Fruit fly (Drosophila melanogaster) whole organism, embryonic: ENCODE results near the gene CG42784.

Experiments
- Adf1 ChIP-seq: fragments of 200-800 bp; sonication (Bioruptor generic); IDR thresholded peaks from 2 replicates; pipeline ENCODE4 v1.3.6; 2022; ENCODE audit warnings: missing biosample characterization, missing genetic modification characterization
- Awh ChIP-seq: fragments of 200-800 bp; sonication (Bioruptor generic); IDR thresholded peaks from 2 replicates; pipeline ENCODE4, ENCODE4 v1.3.6; 2022; ENCODE audit warnings: missing biosample characterization, missing genetic modification characterization
- BEAF-32 ChIP-seq: fragments of 200-800 bp; sonication (Bioruptor generic); optimal IDR thresholded peaks from 3 replicates; lab custom pipeline; 2017; ENCODE audit warnings: missing biosample characterization, missing genetic modification characterization, mild to moderate bottlenecking, moderate library complexity, missing genetic modification reagents
- CG10654 ChIP-seq: fragments of 200-800 bp; sonication (Bioruptor generic); optimal IDR thresholded peaks from 2 replicates; lab custom pipeline; 2016; ENCODE audit warnings: missing biosample characterization, missing genetic modification characterization
- CG11695 ChIP-seq: fragments of 200-800 bp; sonication (Bioruptor generic); IDR thresholded peaks from 3 replicates; pipeline ENCODE4 v1.3.6; 2022; ENCODE audit warnings: missing biosample characterization, missing genetic modification characterization
- CG13894 ChIP-seq: fragments of 200-800 bp; sonication (Bioruptor generic); optimal IDR thresholded peaks from 3 replicates; lab custom pipeline; 2018; ENCODE audit warnings: missing biosample characterization, mild to moderate bottlenecking, missing genetic modification characterization, moderate library complexity
- CG14014 ChIP-seq: fragments of 200-800 bp; sonication (Bioruptor generic); IDR thresholded peaks from 2 replicates; pipeline ENCODE4 v1.3.6; 2022; ENCODE audit warnings: missing biosample characterization, missing genetic modification characterization
- CG16815 ChIP-seq: fragments of 200-800 bp; sonication (Bioruptor generic); optimal IDR thresholded peaks from 3 replicates; lab custom pipeline; 2017; ENCODE audit warnings: missing biosample characterization, mild to moderate bottlenecking, missing genetic modification characterization
- CG2116 ChIP-seq: fragments of 200-800 bp; sonication (Bioruptor generic); optimal IDR thresholded peaks from 3 replicates; lab custom pipeline; 2018; ENCODE audit warnings: missing biosample characterization, mild to moderate bottlenecking, missing genetic modification characterization
- CG31388 ChIP-seq: fragments of 200-800 bp; sonication (Bioruptor generic); optimal IDR thresholded peaks from 2 replicates; lab custom pipeline; 2016; ENCODE audit warnings: missing biosample characterization, missing genetic modification characterization
- CG32767 ChIP-seq: fragments of 200-800 bp; sonication (Bioruptor generic); IDR thresholded peaks from 2 replicates; pipeline ENCODE4 v1.3.6; 2022; ENCODE audit warnings: missing biosample characterization, missing genetic modification characterization
- CG34224 ChIP-seq: fragments of 200-800 bp; sonication (Bioruptor generic); IDR thresholded peaks from 3 replicates; pipeline ENCODE4 v1.3.6; 2022; ENCODE audit warnings: missing biosample characterization, missing genetic modification characterization; ENCODE audit not compliant: partially characterized antibody
- CG3838 ChIP-seq: fragments of 200-800 bp; sonication (Bioruptor generic); optimal IDR thresholded peaks from 3 replicates; lab custom pipeline; 2016; ENCODE audit warnings: missing biosample characterization, missing genetic modification characterization
- CG3847 ChIP-seq: fragments of 200-800 bp; sonication (Bioruptor generic); IDR thresholded peaks from 2 replicates; pipeline ENCODE4 v1.3.6; 2022; ENCODE audit warnings: missing biosample characterization, missing genetic modification characterization
- CG6765 ChIP-seq: fragments of 200-800 bp; sonication (Bioruptor generic); optimal IDR thresholded peaks from 3 replicates; lab custom pipeline; 2017; ENCODE audit warnings: missing biosample characterization, mild to moderate bottlenecking, missing genetic modification characterization
- CG6854 ChIP-seq: fragments of 200-800 bp; sonication (Bioruptor generic); optimal IDR thresholded peaks from 3 replicates; lab custom pipeline; 2017; ENCODE audit warnings: missing biosample characterization, mild to moderate bottlenecking, missing genetic modification characterization
- CG7786 ChIP-seq: fragments of 200-800 bp; sonication (Bioruptor generic); optimal IDR thresholded peaks from 2 replicates; lab custom pipeline; 2016; ENCODE audit warnings: missing biosample characterization, missing genetic modification characterization
- CG8290 ChIP-seq, 3 experiments: fragments of 200-800 bp; sonication (Bioruptor generic); optimal IDR thresholded peaks; 2 replicates each; lab custom pipeline; 2016 to 2019; ENCODE audit warnings: missing biosample characterization in 3 of 3, missing genetic modification characterization in 3 of 3, mild to moderate bottlenecking in 2 of 3, moderate library complexity in 1 of 3
- CG8944 ChIP-seq: fragments of 200-800 bp; sonication (Bioruptor generic); optimal IDR thresholded peaks from 3 replicates; lab custom pipeline; 2016; ENCODE audit warnings: missing biosample characterization, missing genetic modification characterization
- CG9215 ChIP-seq: fragments of 200-800 bp; sonication (Bioruptor generic); IDR thresholded peaks from 2 replicates; pipeline ENCODE4 v1.3.6; 2022; ENCODE audit warnings: missing biosample characterization, missing genetic modification characterization
- CkIIα-i1 ChIP-seq: fragments of 200-800 bp; sonication (Bioruptor generic); IDR thresholded peaks from 2 replicates; pipeline ENCODE4 v1.3.6; 2022; ENCODE audit warnings: missing biosample characterization, missing genetic modification characterization
- Dad ChIP-seq: fragments of 200-800 bp; sonication (Bioruptor generic); optimal IDR thresholded peaks from 3 replicates; lab custom pipeline; 2016; ENCODE audit warnings: missing biosample characterization, missing genetic modification characterization
- Drgx ChIP-seq: fragments of 200-800 bp; sonication (Bioruptor generic); IDR thresholded peaks from 2 replicates; pipeline ENCODE4 v1.3.6; 2022; ENCODE audit warnings: missing biosample characterization, missing genetic modification characterization
- Hr51 ChIP-seq, 2 experiments: fragments of 200-800 bp; sonication (Bioruptor generic); optimal IDR thresholded peaks; 2 replicates in 1 of 2; 3 replicates in 1 of 2; lab custom pipeline; 2016 to 2018; ENCODE audit warnings: missing biosample characterization in 2 of 2, missing genetic modification characterization in 2 of 2, mild to moderate bottlenecking in 1 of 2, moderate library complexity in 1 of 2
- Hsf ChIP-seq: fragments of 200-800 bp; sonication (Bioruptor generic); optimal IDR thresholded peaks from 3 replicates; lab custom pipeline; 2016; ENCODE audit warnings: missing biosample characterization, missing genetic modification characterization
- Mrtf ChIP-seq: fragments of 200-800 bp; sonication (Bioruptor generic); IDR thresholded peaks from 3 replicates; pipeline ENCODE4 v1.3.6; 2022; ENCODE audit warnings: missing biosample characterization, missing genetic modification characterization
- NC2β ChIP-seq: fragments of 200-800 bp; sonication (Bioruptor generic); optimal IDR thresholded peaks from 2 replicates; lab custom pipeline; 2016; ENCODE audit warnings: missing biosample characterization, missing genetic modification characterization
- Opbp ChIP-seq: fragments of 200-800 bp; sonication (Bioruptor generic); IDR thresholded peaks from 3 replicates; pipeline ENCODE4 v1.3.6; 2022; ENCODE audit warnings: missing biosample characterization, missing genetic modification characterization; ENCODE audit not compliant: partially characterized antibody
- Side ChIP-seq: fragments of 200-800 bp; sonication (Bioruptor generic); optimal IDR thresholded peaks from 2 replicates; lab custom pipeline; 2016; ENCODE audit warnings: missing biosample characterization, missing genetic modification characterization
- Sin3A ChIP-seq: fragments of >200 bp; optimal IDR thresholded peaks from 2 replicates; lab custom pipeline; 2018
- Usf ChIP-seq: fragments of 200-800 bp; sonication (Bioruptor generic); optimal IDR thresholded peaks from 2 replicates; lab custom pipeline; 2017; ENCODE audit warnings: missing genotype, missing biosample characterization, missing genetic modification characterization
- bigmax ChIP-seq: fragments of 200-800 bp; sonication (Bioruptor generic); optimal IDR thresholded peaks from 2 replicates; lab custom pipeline; 2018; ENCODE audit warnings: missing biosample characterization, mild to moderate bottlenecking, missing genetic modification characterization
- crol ChIP-seq: fragments of 200-800 bp; sonication (Bioruptor generic); IDR thresholded peaks from 2 replicates; pipeline ENCODE4 v1.3.6; 2022; ENCODE audit warnings: missing biosample characterization, missing genetic modification characterization
- danr ChIP-seq: fragments of 200-800 bp; sonication (Bioruptor generic); IDR thresholded peaks from 2 replicates; pipeline ENCODE4 v1.3.6; 2022; ENCODE audit warnings: missing biosample characterization, missing genetic modification characterization
- emc ChIP-seq: fragments of 200-800 bp; sonication (Bioruptor generic); optimal IDR thresholded peaks from 2 replicates; lab custom pipeline; 2016; ENCODE audit warnings: missing biosample characterization, missing genetic modification characterization
- ems ChIP-seq: fragments of 200-800 bp; sonication (Bioruptor generic); optimal IDR thresholded peaks from 3 replicates; lab custom pipeline; 2016; ENCODE audit warnings: missing biosample characterization, missing genetic modification characterization
- fu2 ChIP-seq: fragments of 200-800 bp; sonication (Bioruptor generic); optimal IDR thresholded peaks from 2 replicates; lab custom pipeline; 2016; ENCODE audit warnings: missing biosample characterization, missing genetic modification characterization
- grau ChIP-seq: fragments of 200-800 bp; optimal IDR thresholded peaks from 3 replicates; lab custom pipeline; 2019; ENCODE audit warnings: missing biosample characterization, mild to moderate bottlenecking, missing genetic modification characterization, moderate library complexity
- gt ChIP-seq: fragments of 200-800 bp; sonication (Bioruptor generic); IDR thresholded peaks from 2 replicates; pipeline ENCODE4 v1.3.6; 2022; ENCODE audit warnings: missing biosample characterization, missing genetic modification characterization
- ham ChIP-seq: fragments of 200-800 bp; sonication (Bioruptor generic); IDR thresholded peaks from 2 replicates; pipeline ENCODE4 v1.3.6; 2022; ENCODE audit warnings: missing biosample characterization, missing genetic modification characterization
- her ChIP-seq: fragments of 200-800 bp; sonication (Bioruptor generic); optimal IDR thresholded peaks from 2 replicates; lab custom pipeline; 2016; ENCODE audit warnings: missing biosample characterization, missing genetic modification characterization
- lab ChIP-seq: fragments of 200-800 bp; sonication (Bioruptor generic); optimal IDR thresholded peaks from 3 replicates; lab custom pipeline; 2017; ENCODE audit warnings: missing biosample characterization, missing genetic modification characterization, mild to moderate bottlenecking, moderate library complexity, missing genetic modification reagents
- lola ChIP-seq, 3 experiments: fragments of >200 bp in 2 of 3; fragments of 200-800 bp in 1 of 3; sonication (Bioruptor generic) in 1 of 3; optimal IDR thresholded peaks; 2 replicates each; lab custom pipeline; 2017 to 2019; ENCODE audit warnings: missing biosample characterization in 3 of 3, missing genetic modification characterization in 3 of 3, mild to moderate bottlenecking in 1 of 3, moderate library complexity in 1 of 3
- luna ChIP-seq: fragments of 200-800 bp; sonication (Bioruptor generic); optimal IDR thresholded peaks from 2 replicates; lab custom pipeline; 2016; ENCODE audit warnings: missing biosample characterization, missing genetic modification characterization
- nmo ChIP-seq: fragments of 200-800 bp; sonication (Bioruptor generic); optimal IDR thresholded peaks from 2 replicates; lab custom pipeline; 2018; ENCODE audit warnings: missing biosample characterization, mild to moderate bottlenecking, missing genetic modification characterization, moderate library complexity
- oc ChIP-seq: fragments of 200-800 bp; sonication (Bioruptor generic); optimal IDR thresholded peaks from 2 replicates; lab custom pipeline; 2018; ENCODE audit warnings: missing biosample characterization, mild to moderate bottlenecking, missing genetic modification characterization, moderate library complexity
- ro ChIP-seq: fragments of 200-800 bp; sonication (Bioruptor generic); IDR thresholded peaks from 2 replicates; pipeline ENCODE4 v1.3.6; 2022; ENCODE audit warnings: missing biosample characterization, missing genetic modification characterization
- sc ChIP-seq, 3 experiments: fragments of >200 bp in 2 of 3; fragments of 200-800 bp in 1 of 3; sonication (Bioruptor generic) in 1 of 3; optimal IDR thresholded peaks; 2 replicates in 2 of 3; 3 replicates in 1 of 3; lab custom pipeline; 2017; ENCODE audit warnings: mild to moderate bottlenecking in 1 of 3, missing biosample characterization in 1 of 3, missing genetic modification characterization in 1 of 3, missing genetic modification reagents in 1 of 3
- stc ChIP-seq: fragments of 200-800 bp; sonication (Bioruptor generic); IDR thresholded peaks from 2 replicates; pipeline ENCODE4 v1.3.6; 2022; ENCODE audit warnings: missing biosample characterization, missing genetic modification characterization
- tx ChIP-seq: fragments of 200-800 bp; sonication (Bioruptor generic); optimal IDR thresholded peaks from 2 replicates; lab custom pipeline; 2016; ENCODE audit warnings: missing biosample characterization, missing genetic modification characterization

The CG42784 gene

dm6 chr2L:13394903-13395302, 20.3 kb upstream of the CG42784 start, which contains the start of gene RpL24 (continued):
- peak; percentile 81 to 88 for TF ChIP-seq Hr51 (GFP tag; optimal IDR thresholded peaks at IDR 0.05; lab: Kevin White, UChicago)
- TF ChIP-seq luna (GFP tag; lab: Kevin White, UChicago) = peak; percentile 92
- TF ChIP-seq ro (GFP tag; lab: Robert Waterston, UW) = peak; percentile 40; the same call in 1 of the 2 replicates
- TF ChIP-seq tx = peak; percentile 57
- peak; percentile 93 for TF ChIP-seq her
- peak; percentile 85 for TF ChIP-seq CG13894
- TF ChIP-seq CkIIα-i1 (GFP tag; lab: Robert Waterston, UW) = no peak
- peak; percentile 98 for TF ChIP-seq lab (GFP tag; lab: Kevin White, UChicago)
- peak; percentile 85 for TF ChIP-seq CG8290 (GFP tag; optimal IDR thresholded peaks at IDR 0.05; lab: Kevin White, UChicago)
- TF ChIP-seq CG8290 (tag; optimal IDR thresholded peaks at IDR 0.05; lab: Kevin White, UChicago) = peak; percentile 77 to 80
- TF ChIP-seq emc (GFP tag; lab: Kevin White, UChicago) = peak; percentile 82
- peak; percentile 60; the same call in 1 of the 2 replicates for TF ChIP-seq ham (GFP tag; lab: Robert Waterston, UW)
- peak; percentile 1 for TF ChIP-seq Sin3A (lab: Kevin White, UChicago)
- peak; percentile 73 for TF ChIP-seq fu2 (GFP tag; lab: Kevin White, UChicago)
- peak; percentile 80 for TF ChIP-seq Usf (GFP tag; lab: Kevin White, UChicago)
- TF ChIP-seq ems (GFP tag; lab: Kevin White, UChicago) = peak; percentile 87
- peak; percentile 47 for TF ChIP-seq CG16815
- peak; percentile 77 for TF ChIP-seq bigmax (GFP tag; lab: Kevin White, UChicago)
- no peak for TF ChIP-seq sc (optimal IDR thresholded peaks at IDR 0.05; lab: Kevin White, UChicago)
- peak; percentile 88 for TF ChIP-seq sc (GFP tag; optimal IDR thresholded peaks at IDR 0.05; lab: Kevin White, UChicago)
- TF ChIP-seq Adf1 (GFP tag; lab: Robert Waterston, UW) = peak; percentile 63
- peak; percentile 93 for TF ChIP-seq Side (GFP tag; lab: Kevin White, UChicago)
- TF ChIP-seq CG10654 = peak; percentile 88
- TF ChIP-seq CG8944 (GFP tag; lab: Kevin White, UChicago) = peak; percentile 69
- TF ChIP-seq nmo (GFP tag; lab: Kevin White, UChicago) = peak; percentile 86
- peak; percentile 97 for TF ChIP-seq NC2β (GFP tag; lab: Kevin White, UChicago)
- TF ChIP-seq Mrtf (GFP tag; lab: Robert Waterston, UW) = peak; percentile 59; the same call in 2 of the 3 replicates
- peak; percentile 89 for TF ChIP-seq CG14014 (GFP tag; lab: Robert Waterston, UW)
- TF ChIP-seq Hsf (GFP tag; lab: Kevin White, UChicago) = peak; percentile 90
- TF ChIP-seq CG31388 = peak; percentile 39
- TF ChIP-seq CG3847 (GFP tag; lab: Robert Waterston, UW) = peak; percentile 87
- peak; percentile 42; the same call in 1 of the 2 replicates for TF ChIP-seq danr (GFP tag; lab: Robert Waterston, UW)
- TF ChIP-seq Opbp = 0 out of 3 replicates have a peak, but pooled peaks have one; percentile 11
- peak in 1 of 3 experiments; percentile 56 for TF ChIP-seq lola (GFP tag; optimal IDR thresholded peaks at IDR 0.05; lab: Kevin White, UChicago)
- peak; percentile 88 for TF ChIP-seq stc (GFP tag; lab: Robert Waterston, UW)
- TF ChIP-seq CG6854 = peak; percentile 95
- peak; percentile 36 for TF ChIP-seq BEAF-32 (GFP tag; lab: Kevin White, UChicago)
- peak; percentile 62 for TF ChIP-seq CG3838 (GFP tag; lab: Kevin White, UChicago)
- peak; percentile 56 for TF ChIP-seq CG7786 (GFP tag; lab: Kevin White, UChicago)
- TF ChIP-seq CG34224 = no peak
- TF ChIP-seq CG9215 (GFP tag; lab: Robert Waterston, UW) = 0 out of 2 replicates have a peak, but pooled peaks have one; percentile 37
- TF ChIP-seq CG32767 (GFP tag; lab: Robert Waterston, UW) = peak; percentile 50; the same call in 1 of the 2 replicates
- peak; percentile 50 for TF ChIP-seq crol (GFP tag; lab: Robert Waterston, UW)
- TF ChIP-seq CG2116 = peak; percentile 84
- peak; percentile 36 for TF ChIP-seq Drgx (GFP tag; lab: Robert Waterston, UW)
- TF ChIP-seq grau (tag; lab: Kevin White, UChicago) = peak; percentile 81
- peak; percentile 68 for TF ChIP-seq oc (tag; lab: Kevin White, UChicago)
- peak; percentile 91 for TF ChIP-seq Awh (GFP tag; lab: Robert Waterston, UW)
- TF ChIP-seq Dad = peak; percentile 92
- TF ChIP-seq gt (GFP tag; lab: Robert Waterston, UW) = no peak
- TF ChIP-seq CG11695 (GFP tag; lab: Robert Waterston, UW) = peak; percentile 81
- TF ChIP-seq CG6765 = peak; percentile 99
